Fruit fly (Drosophila melanogaster) whole organism, embryonic: ENCODE data around the gene alpha4GT2.

Experiments
- Ada2b ChIP-seq: fragments of 200-800 bp; sonication (Bioruptor generic); IDR thresholded peaks from 2 replicates; pipeline ENCODE4 v1.3.6; 2022; ENCODE audit warnings: missing biosample characterization, missing genetic modification characterization
- Adf1 ChIP-seq: fragments of 200-800 bp; sonication (Bioruptor generic); IDR thresholded peaks from 2 replicates; pipeline ENCODE4 v1.3.6; 2022; ENCODE audit warnings: missing biosample characterization, missing genetic modification characterization
- Atf6 ChIP-seq: fragments of 200-800 bp; sonication (Bioruptor generic); IDR thresholded peaks from 2 replicates; pipeline ENCODE4 v1.3.6; 2022; ENCODE audit warnings: missing biosample characterization, missing genetic modification characterization
- CG10321 ChIP-seq: fragments of 200-800 bp; sonication (Bioruptor generic); IDR thresholded peaks from 2 replicates; pipeline ENCODE4 v1.3.6; 2022; ENCODE audit warnings: missing biosample characterization, missing genetic modification characterization
- CG11456 ChIP-seq: fragments of 200-800 bp; sonication (Bioruptor generic); IDR thresholded peaks from 3 replicates; pipeline ENCODE4 v1.3.6; 2022; ENCODE audit warnings: missing biosample characterization, missing genetic modification characterization
- CG11695 ChIP-seq: fragments of 200-800 bp; sonication (Bioruptor generic); IDR thresholded peaks from 3 replicates; pipeline ENCODE4 v1.3.6; 2022; ENCODE audit warnings: missing biosample characterization, missing genetic modification characterization
- CG12659 ChIP-seq: fragments of 200-800 bp; sonication (Bioruptor generic); optimal IDR thresholded peaks from 3 replicates; lab custom pipeline; 2017; ENCODE audit warnings: mild to moderate bottlenecking, missing biosample characterization, missing genetic modification reagents, missing genetic modification characterization
- CG13296 ChIP-seq: fragments of 200-800 bp; sonication (Bioruptor generic); optimal IDR thresholded peaks from 3 replicates; lab custom pipeline; 2018; ENCODE audit warnings: missing biosample characterization, mild to moderate bottlenecking, missing genetic modification characterization
- CG13894 ChIP-seq: fragments of 200-800 bp; sonication (Bioruptor generic); optimal IDR thresholded peaks from 3 replicates; lab custom pipeline; 2018; ENCODE audit warnings: missing biosample characterization, mild to moderate bottlenecking, missing genetic modification characterization, moderate library complexity
- CG14441 ChIP-seq: fragments of 200-800 bp; sonication (Bioruptor generic); IDR thresholded peaks from 2 replicates; pipeline ENCODE4 v1.3.6; 2022; ENCODE audit warnings: missing biosample characterization, missing genetic modification characterization
- CG15011 ChIP-seq: fragments of 200-800 bp; sonication (Bioruptor generic); optimal IDR thresholded peaks from 3 replicates; lab custom pipeline; 2018; ENCODE audit warnings: missing biosample characterization, mild to moderate bottlenecking, missing genetic modification characterization
- CG15269 ChIP-seq: fragments of 200-800 bp; sonication (Bioruptor generic); optimal IDR thresholded peaks from 2 replicates; lab custom pipeline; 2018; ENCODE audit warnings: missing biosample characterization, mild to moderate bottlenecking, missing genetic modification characterization, moderate library complexity
- CG15696 ChIP-seq: fragments of 200-800 bp; sonication (Bioruptor generic); optimal IDR thresholded peaks from 2 replicates; lab custom pipeline; 2019; ENCODE audit warnings: missing biosample characterization, mild to moderate bottlenecking, missing genetic modification characterization, moderate library complexity
- CG17361 ChIP-seq: fragments of 200-800 bp; sonication (Bioruptor generic); IDR thresholded peaks from 3 replicates; pipeline ENCODE4 v1.3.6; 2022; ENCODE audit warnings: missing biosample characterization, missing genetic modification characterization
- CG17568 ChIP-seq: fragments of 200-800 bp; sonication (Bioruptor generic); optimal IDR thresholded peaks from 2 replicates; lab custom pipeline; 2018; ENCODE audit warnings: missing biosample characterization, mild to moderate bottlenecking, missing genetic modification characterization, moderate library complexity
- CG17829 ChIP-seq: fragments of 200-800 bp; optimal IDR thresholded peaks from 2 replicates; lab custom pipeline; 2019; ENCODE audit warnings: missing biosample characterization, mild to moderate bottlenecking, missing genetic modification characterization, moderate library complexity
- CG18011 ChIP-seq: fragments of 200-800 bp; sonication (Bioruptor generic); optimal IDR thresholded peaks from 2 replicates; lab custom pipeline; 2017; ENCODE audit warnings: missing biosample characterization, missing genetic modification characterization, mild to moderate bottlenecking, moderate library complexity, missing genotype
- CG2875 ChIP-seq: fragments of 200-800 bp; sonication (Bioruptor generic); optimal IDR thresholded peaks from 2 replicates; lab custom pipeline; 2017; ENCODE audit warnings: missing biosample characterization, mild to moderate bottlenecking, missing genetic modification characterization, missing genetic modification reagents
- CG32532 ChIP-seq: fragments of 200-800 bp; sonication (Bioruptor generic); IDR thresholded peaks from 2 replicates; pipeline ENCODE4 v1.3.6; 2022; ENCODE audit warnings: missing biosample characterization, missing genetic modification characterization
- CG5245 ChIP-seq: fragments of 200-800 bp; sonication (Bioruptor generic); optimal IDR thresholded peaks from 3 replicates; lab custom pipeline; 2016; ENCODE audit warnings: missing biosample characterization, missing genetic modification characterization
- CG6254 ChIP-seq: fragments of 200-800 bp; sonication (Bioruptor generic); optimal IDR thresholded peaks from 3 replicates; lab custom pipeline; 2017; ENCODE audit warnings: mild to moderate bottlenecking, missing biosample characterization, missing genetic modification reagents, missing genetic modification characterization
- CG7556 ChIP-seq: fragments of 200-800 bp; sonication (Bioruptor generic); optimal IDR thresholded peaks from 2 replicates; lab custom pipeline; 2017; ENCODE audit warnings: missing biosample characterization, mild to moderate bottlenecking, missing genetic modification characterization
- CG8388 ChIP-seq: fragments of 200-800 bp; sonication (Bioruptor generic); optimal IDR thresholded peaks from 2 replicates; lab custom pipeline; 2019; ENCODE audit warnings: missing biosample characterization, mild to moderate bottlenecking, missing genetic modification characterization, moderate library complexity
- CG8765 ChIP-seq: fragments of 200-800 bp; sonication (Bioruptor generic); IDR thresholded peaks from 2 replicates; pipeline ENCODE4 v1.3.6; 2022; ENCODE audit warnings: missing biosample characterization, missing genetic modification characterization
- Dbx ChIP-seq: fragments of 200-800 bp; sonication (Bioruptor generic); IDR thresholded peaks from 3 replicates; pipeline ENCODE4 v1.3.6; 2022; ENCODE audit warnings: missing biosample characterization, missing genetic modification characterization
- Ets65A ChIP-seq: fragments of 200-800 bp; sonication (Bioruptor generic); peaks from one replicate; lab custom pipeline; 2016; ENCODE audit warnings: missing biosample characterization, missing genetic modification characterization
- Ets97D ChIP-seq: fragments of 200-800 bp; sonication (Bioruptor generic); optimal IDR thresholded peaks from 3 replicates; lab custom pipeline; 2016; ENCODE audit warnings: missing biosample characterization, missing genetic modification characterization
- HLH4C ChIP-seq: fragments of 200-800 bp; sonication (Bioruptor generic); IDR thresholded peaks from 3 replicates; pipeline ENCODE4 v1.3.6; 2022; ENCODE audit warnings: missing biosample characterization, missing genetic modification characterization; ENCODE audit not compliant: partially characterized antibody
- Hey ChIP-seq: fragments of 200-800 bp; sonication (Bioruptor generic); optimal IDR thresholded peaks from 3 replicates; lab custom pipeline; 2018; ENCODE audit warnings: missing biosample characterization, mild to moderate bottlenecking, missing genetic modification characterization
- HmgZ ChIP-seq: fragments of 200-800 bp; sonication (Bioruptor generic); optimal IDR thresholded peaks from 2 replicates; lab custom pipeline; 2018; ENCODE audit warnings: missing biosample characterization, mild to moderate bottlenecking, missing genetic modification characterization
- Hr51 ChIP-seq, 2 experiments: fragments of 200-800 bp; sonication (Bioruptor generic); optimal IDR thresholded peaks; 2 replicates in 1 of 2; 3 replicates in 1 of 2; lab custom pipeline; 2016 to 2018; ENCODE audit warnings: missing biosample characterization in 2 of 2, missing genetic modification characterization in 2 of 2, mild to moderate bottlenecking in 1 of 2, moderate library complexity in 1 of 2
- Jarid2 ChIP-seq: fragments of 200-800 bp; sonication (Bioruptor generic); optimal IDR thresholded peaks from 3 replicates; lab custom pipeline; 2017; ENCODE audit warnings: mild to moderate bottlenecking, missing biosample characterization, missing genetic modification reagents, missing genetic modification characterization
- Meics ChIP-seq: fragments of 200-800 bp; sonication (Bioruptor generic); optimal IDR thresholded peaks from 2 replicates; lab custom pipeline; 2017; ENCODE audit warnings: missing biosample characterization, mild to moderate bottlenecking, missing genetic modification characterization
- Oli ChIP-seq: fragments of 200-800 bp; sonication (Bioruptor generic); optimal IDR thresholded peaks from 2 replicates; lab custom pipeline; 2018; ENCODE audit warnings: missing biosample characterization, mild to moderate bottlenecking, missing genetic modification characterization, moderate library complexity
- abd-A ChIP-seq: fragments of 200-800 bp; sonication (Bioruptor generic); optimal IDR thresholded peaks from 3 replicates; lab custom pipeline; 2019; ENCODE audit warnings: missing biosample characterization, mild to moderate bottlenecking, missing genetic modification characterization, moderate library complexity
- ac ChIP-seq: fragments of 200-800 bp; sonication (Bioruptor generic); optimal IDR thresholded peaks from 3 replicates; lab custom pipeline; 2017; ENCODE audit warnings: missing biosample characterization, mild to moderate bottlenecking, missing genetic modification characterization
- ap ChIP-seq: fragments of 200-800 bp; sonication (Bioruptor generic); IDR thresholded peaks from 2 replicates; pipeline ENCODE4 v1.3.6; 2022; ENCODE audit warnings: missing biosample characterization, missing genetic modification characterization
- ato ChIP-seq: fragments of 200-800 bp; sonication (Bioruptor generic); IDR thresholded peaks from 2 replicates; pipeline ENCODE4 v1.3.6; 2022; ENCODE audit warnings: missing biosample characterization, missing genetic modification characterization; ENCODE audit not compliant: partially characterized antibody
- crol ChIP-seq: fragments of 200-800 bp; sonication (Bioruptor generic); IDR thresholded peaks from 2 replicates; pipeline ENCODE4 v1.3.6; 2022; ENCODE audit warnings: missing biosample characterization, missing genetic modification characterization
- dysf ChIP-seq: fragments of 200-800 bp; sonication (Bioruptor generic); IDR thresholded peaks from 3 replicates; pipeline ENCODE4 v1.3.6; 2022; ENCODE audit warnings: missing biosample characterization, missing genetic modification characterization
- eve ChIP-seq, 2 experiments: fragments of >200 bp; optimal IDR thresholded peaks; 2 replicates each; lab custom pipeline; 2017; ENCODE audit warnings: missing biosample characterization in 2 of 2, missing genetic modification characterization in 2 of 2
- kni ChIP-seq: fragments of 200-800 bp; sonication (Bioruptor generic); optimal IDR thresholded peaks from 3 replicates; lab custom pipeline; 2017; ENCODE audit warnings: mild to moderate bottlenecking, missing biosample characterization, missing genetic modification reagents, missing genetic modification characterization
- knrl ChIP-seq: fragments of 200-800 bp; sonication (Bioruptor generic); IDR thresholded peaks from 3 replicates; pipeline ENCODE4 v1.3.6; 2022; ENCODE audit warnings: missing biosample characterization, missing genetic modification characterization; ENCODE audit not compliant: partially characterized antibody
- lmd ChIP-seq: fragments of 200-800 bp; sonication (Bioruptor generic); IDR thresholded peaks from 2 replicates; pipeline ENCODE4 v1.3.6; 2022; ENCODE audit warnings: missing biosample characterization, missing genetic modification characterization
- scrt ChIP-seq: fragments of 200-800 bp; sonication (Bioruptor generic); optimal IDR thresholded peaks from 2 replicates; lab custom pipeline; 2018; ENCODE audit warnings: missing biosample characterization, mild to moderate bottlenecking, missing genetic modification characterization, moderate library complexity
- slbo ChIP-seq: fragments of 200-800 bp; sonication (Bioruptor generic); IDR thresholded peaks from 2 replicates; pipeline ENCODE4 v1.3.6; 2022; ENCODE audit warnings: missing biosample characterization, missing genetic modification characterization
- ssp ChIP-seq: fragments of 200-800 bp; sonication (Bioruptor generic); IDR thresholded peaks from 2 replicates; pipeline ENCODE4 v1.3.6; 2022; ENCODE audit warnings: missing biosample characterization, missing genetic modification characterization
- unc-4 ChIP-seq: fragments of 200-800 bp; sonication (Bioruptor generic); IDR thresholded peaks from 2 replicates; pipeline ENCODE4 v1.3.6; 2022; ENCODE audit warnings: missing biosample characterization, missing genetic modification characterization; ENCODE audit not compliant: partially characterized antibody
- unpg ChIP-seq: fragments of 200-800 bp; sonication (Bioruptor generic); optimal IDR thresholded peaks from 3 replicates; lab custom pipeline; 2018; ENCODE audit warnings: missing biosample characterization, mild to moderate bottlenecking, missing genetic modification characterization, moderate library complexity
- zen ChIP-seq: fragments of 200-800 bp; sonication (Bioruptor generic); optimal IDR thresholded peaks from 3 replicates; lab custom pipeline; 2018; ENCODE audit warnings: missing biosample characterization, mild to moderate bottlenecking, missing genetic modification characterization, moderate library complexity

alpha4GT2 gene

dm6 chr3R:25854825-25855224 lies 22.8 kb downstream of the alpha4GT2 start (continued):
- TF ChIP-seq scrt (GFP tag; lab: Kevin White, UChicago) (peak; percentile 14), CG11456 (GFP tag; lab: Robert Waterston, UW) (no peak), Atf6 (no peak; the same call in 1 of the 2 replicates), ac (no peak), Hr51 (GFP tag; optimal IDR thresholded peaks at IDR 0.05; lab: Kevin White, UChicago) (peak in 1 of 2 experiments; percentile 44), Meics (GFP tag; lab: Kevin White, UChicago) (peak; percentile 19), dysf (GFP tag; lab: Robert Waterston, UW) (peak; percentile 54; the same call in 1 of the 3 replicates), eve (GFP tag; optimal IDR thresholded peaks at IDR 0.05; lab: Kevin White, UChicago) (peak in 1 of 2 experiments; percentile 41), abd-A (tag; lab: Kevin White, UChicago) (peak; percentile 55), Ets65A (no peak), Adf1 (GFP tag; lab: Robert Waterston, UW) (no peak), CG17829 (no peak), Ada2b (peak; percentile 46; the same call in 1 of the 2 replicates), crol (GFP tag; lab: Robert Waterston, UW) (no peak), CG18011 (GFP tag; lab: Kevin White, UChicago) (no peak), ap (GFP tag; lab: Robert Waterston, UW) (no peak), Dbx (GFP tag; lab: Robert Waterston, UW) (peak; percentile 58; the same call in 1 of the 3 replicates), ssp (peak; percentile 17; the same call in 1 of the 2 replicates), CG32532 (GFP tag; lab: Robert Waterston, UW) (peak; percentile 30), CG5245 (GFP tag; lab: Kevin White, UChicago) (no peak), Jarid2 (no peak), CG6254 (no peak), CG17568 (GFP tag; lab: Kevin White, UChicago) (no peak), CG12659 (no peak), CG14441 (peak; percentile 47), HLH4C (GFP tag; lab: Robert Waterston, UW) (no peak), CG15011 (GFP tag; lab: Kevin White, UChicago) (no peak), CG8765 (no peak), CG13894 (tag; lab: Kevin White, UChicago) (no peak), CG2875 (GFP tag; lab: Kevin White, UChicago) (no peak), CG15269 (tag; lab: Kevin White, UChicago) (peak; percentile 28), CG7556 (GFP tag; lab: Kevin White, UChicago) (peak; percentile 34), lmd (0 out of 2 replicates have a peak, but pooled peaks have one; percentile 31), slbo (GFP tag; lab: Robert Waterston, UW) (peak; percentile 49; the same call in 1 of the 2 replicates), Hey (tag; lab: Kevin White, UChicago) (no peak), Ets97D (GFP tag; lab: Kevin White, UChicago) (no peak), unpg (GFP tag; lab: Kevin White, UChicago) (peak; percentile 28), ato (GFP tag; lab: Robert Waterston, UW) (no peak), CG15696 (tag; lab: Kevin White, UChicago) (no peak), CG11695 (GFP tag; lab: Robert Waterston, UW) (0 out of 3 replicates have a peak, but pooled peaks have one; percentile 45), CG13296 (GFP tag; lab: Kevin White, UChicago) (peak; percentile 24), CG8388 (GFP tag; lab: Kevin White, UChicago) (no peak), knrl (GFP tag; lab: Robert Waterston, UW) (no peak), unc-4 (GFP tag; lab: Robert Waterston, UW) (no peak), CG17361 (GFP tag; lab: Robert Waterston, UW) (no peak), zen (tag; lab: Kevin White, UChicago) (no peak), HmgZ (tag; lab: Kevin White, UChicago) (no peak), CG10321 (GFP tag; lab: Robert Waterston, UW) (no peak), kni (GFP tag; lab: Kevin White, UChicago) (no peak), Oli (tag; lab: Kevin White, UChicago) (no peak)
